Fruit fly (Drosophila melanogaster) whole organism, prepupa: Measurements from ENCODE around the gene mRpL20.

Experiments used
- Blimp-1 ChIP-seq: fragments of 200-800 bp; sonication (Bioruptor generic); optimal IDR thresholded peaks from 3 replicates; lab custom pipeline; 2017; ENCODE audit warnings: missing biosample characterization, missing genetic modification characterization, mild to moderate bottlenecking, moderate library complexity, missing genetic modification reagents
- CG10631 ChIP-seq: fragments of 200-800 bp; sonication (Bioruptor generic); optimal IDR thresholded peaks from 2 replicates; lab custom pipeline; 2016; ENCODE audit warnings: missing biosample characterization, missing genetic modification characterization
- CG10669 ChIP-seq: fragments of 200-800 bp; sonication (Bioruptor generic); optimal IDR thresholded peaks from 3 replicates; lab custom pipeline; 2018; ENCODE audit warnings: missing biosample characterization, mild to moderate bottlenecking, missing genetic modification characterization, moderate library complexity
- CG11294 ChIP-seq: fragments of 200-800 bp; sonication (Bioruptor generic); IDR thresholded peaks from 2 replicates; pipeline ENCODE4 v1.3.6; 2022; ENCODE audit warnings: missing biosample characterization, missing genetic modification characterization
- CG11902 ChIP-seq: fragments of 200-800 bp; sonication (Bioruptor generic); optimal IDR thresholded peaks from 3 replicates; lab custom pipeline; 2016; ENCODE audit warnings: missing biosample characterization, missing genetic modification characterization
- CG15336 ChIP-seq: fragments of 200-800 bp; sonication (Bioruptor generic); IDR thresholded peaks from 2 replicates; pipeline ENCODE4 v1.3.6; 2022; ENCODE audit warnings: missing biosample characterization, missing genetic modification characterization
- CG1621 ChIP-seq: fragments of 200-800 bp; sonication (Bioruptor generic); optimal IDR thresholded peaks from 3 replicates; lab custom pipeline; 2018; ENCODE audit warnings: missing biosample characterization, mild to moderate bottlenecking, missing genetic modification characterization
- CG3032 ChIP-seq: fragments of 200-800 bp; optimal IDR thresholded peaks from 2 replicates; lab custom pipeline; 2019; ENCODE audit warnings: missing biosample characterization, mild to moderate bottlenecking, missing genetic modification characterization, moderate library complexity
- CG31627 ChIP-seq: fragments of 200-800 bp; sonication (Bioruptor generic); optimal IDR thresholded peaks from 3 replicates; lab custom pipeline; 2016; ENCODE audit warnings: missing biosample characterization, missing genetic modification characterization
- CG32006 ChIP-seq: fragments of 200-800 bp; sonication (Bioruptor generic); optimal IDR thresholded peaks from 3 replicates; lab custom pipeline; 2017; ENCODE audit warnings: missing biosample characterization, mild to moderate bottlenecking, missing genetic modification characterization
- CG34406 ChIP-seq: fragments of 200-800 bp; sonication (Bioruptor generic); optimal IDR thresholded peaks from 3 replicates; lab custom pipeline; 2016; ENCODE audit warnings: missing biosample characterization, missing genetic modification characterization
- CG6163 ChIP-seq: fragments of 200-800 bp; sonication (Bioruptor generic); IDR thresholded peaks from 3 replicates; pipeline ENCODE4 v1.3.6; 2022; ENCODE audit warnings: missing biosample characterization, missing genetic modification characterization
- CG6276 ChIP-seq: fragments of 200-800 bp; sonication (Bioruptor generic); optimal IDR thresholded peaks from 2 replicates; lab custom pipeline; 2017; ENCODE audit warnings: missing biosample characterization, mild to moderate bottlenecking, missing genetic modification characterization
- CG6808 ChIP-seq: fragments of 200-800 bp; sonication (Bioruptor generic); optimal IDR thresholded peaks from 3 replicates; lab custom pipeline; 2017; ENCODE audit warnings: missing biosample characterization, missing genetic modification characterization, mild to moderate bottlenecking, moderate library complexity, missing genetic modification reagents
- CG6854 ChIP-seq: fragments of 200-800 bp; sonication (Bioruptor generic); optimal IDR thresholded peaks from 2 replicates; lab custom pipeline; 2017; ENCODE audit warnings: missing biosample characterization, mild to moderate bottlenecking, missing genetic modification characterization
- CG7368 ChIP-seq: fragments of 200-800 bp; sonication (Bioruptor generic); optimal IDR thresholded peaks from 3 replicates; lab custom pipeline; 2016; ENCODE audit warnings: missing biosample characterization, missing genetic modification characterization
- CG8119 ChIP-seq: fragments of 200-800 bp; sonication (Bioruptor generic); IDR thresholded peaks from 3 replicates; pipeline ENCODE4 v1.3.6; 2022; ENCODE audit warnings: missing biosample characterization, missing genetic modification characterization
- CG8319 ChIP-seq: fragments of 200-800 bp; sonication (Bioruptor generic); optimal IDR thresholded peaks from 3 replicates; lab custom pipeline; 2016; ENCODE audit warnings: missing biosample characterization, missing genetic modification characterization
- CG8632 ChIP-seq: fragments of 200-800 bp; sonication (Bioruptor generic); optimal IDR thresholded peaks from 3 replicates; lab custom pipeline; 2016; ENCODE audit warnings: missing biosample characterization, missing genetic modification characterization
- CG9139 ChIP-seq: fragments of 200-800 bp; sonication (Bioruptor generic); optimal IDR thresholded peaks from 3 replicates; lab custom pipeline; 2017; ENCODE audit warnings: missing biosample characterization, mild to moderate bottlenecking, missing genetic modification characterization
- Eip75B ChIP-seq: fragments of 200-800 bp; sonication (Bioruptor generic); optimal IDR thresholded peaks from 3 replicates; lab custom pipeline; 2016; ENCODE audit warnings: missing biosample characterization, missing genetic modification characterization
- Eip78C ChIP-seq: fragments of 200-800 bp; sonication (Bioruptor generic); peaks from one replicate; lab custom pipeline; 2016; ENCODE audit warnings: missing biosample characterization, missing genetic modification characterization
- Eip93F ChIP-seq: fragments of 200-800 bp; sonication (Bioruptor generic); optimal IDR thresholded peaks from 2 replicates; lab custom pipeline; 2016; ENCODE audit warnings: missing biosample characterization, mild to moderate bottlenecking, missing genetic modification characterization
- Ets21C ChIP-seq: fragments of 200-800 bp; sonication (Bioruptor generic); optimal IDR thresholded peaks from 3 replicates; lab custom pipeline; 2016; ENCODE audit warnings: missing biosample characterization, missing genetic modification characterization
- Ets96B ChIP-seq: fragments of 200-800 bp; optimal IDR thresholded peaks from 2 replicates; lab custom pipeline; 2019; ENCODE audit warnings: missing biosample characterization, mild to moderate bottlenecking, missing genetic modification characterization, moderate library complexity
- Gug ChIP-seq: fragments of 200-800 bp; sonication (Bioruptor generic); IDR thresholded peaks from 2 replicates; pipeline ENCODE4 v1.3.6; 2022; ENCODE audit warnings: missing biosample characterization, missing genetic modification characterization
- Hr39 ChIP-seq: fragments of 200-800 bp; sonication (Bioruptor generic); optimal IDR thresholded peaks from 2 replicates; lab custom pipeline; 2016; ENCODE audit warnings: missing biosample characterization, missing genetic modification characterization
- Hr4 ChIP-seq: fragments of 200-800 bp; sonication (Bioruptor generic); optimal IDR thresholded peaks from 3 replicates; lab custom pipeline; 2016; ENCODE audit warnings: missing biosample characterization, missing genetic modification characterization
- Met ChIP-seq: fragments of 200-800 bp; sonication (Bioruptor generic); optimal IDR thresholded peaks from 3 replicates; lab custom pipeline; 2016; ENCODE audit warnings: missing biosample characterization, missing genetic modification characterization
- OdsH ChIP-seq: fragments of 200-800 bp; sonication (Bioruptor generic); optimal IDR thresholded peaks from 3 replicates; lab custom pipeline; 2016; ENCODE audit warnings: missing biosample characterization, missing genetic modification characterization
- Smox ChIP-seq: fragments of 200-800 bp; sonication (Bioruptor generic); optimal IDR thresholded peaks from 3 replicates; lab custom pipeline; 2016; ENCODE audit warnings: missing biosample characterization, missing genetic modification characterization
- Sox102F ChIP-seq: fragments of 200-800 bp; sonication (Bioruptor generic); optimal IDR thresholded peaks from 2 replicates; lab custom pipeline; 2016; ENCODE audit warnings: missing biosample characterization, mild to moderate bottlenecking, missing genetic modification characterization
- Sox14 ChIP-seq: fragments of 200-800 bp; sonication (Bioruptor generic); optimal IDR thresholded peaks from 3 replicates; lab custom pipeline; 2016; ENCODE audit warnings: missing biosample characterization, missing genetic modification characterization
- Sox15 ChIP-seq: fragments of 200-800 bp; sonication (Bioruptor generic); optimal IDR thresholded peaks from 3 replicates; lab custom pipeline; 2016; ENCODE audit warnings: missing biosample characterization, missing genetic modification characterization
- acj6 ChIP-seq: fragments of 200-800 bp; sonication (Bioruptor generic); optimal IDR thresholded peaks from 3 replicates; lab custom pipeline; 2016; ENCODE audit warnings: missing biosample characterization, missing genetic modification characterization
- cyc ChIP-seq: fragments of 200-800 bp; sonication (Bioruptor generic); optimal IDR thresholded peaks from 3 replicates; lab custom pipeline; 2016; ENCODE audit warnings: missing biosample characterization, missing genetic modification characterization
- esn ChIP-seq: fragments of 200-800 bp; sonication (Bioruptor generic); optimal IDR thresholded peaks from 2 replicates; lab custom pipeline; 2016; ENCODE audit warnings: missing biosample characterization, mild to moderate bottlenecking, missing genetic modification characterization, moderate library complexity
- fd59A ChIP-seq: fragments of 200-800 bp; sonication (Bioruptor generic); optimal IDR thresholded peaks from 2 replicates; lab custom pipeline; 2017; ENCODE audit warnings: missing biosample characterization, mild to moderate bottlenecking, missing genetic modification characterization, missing genetic modification reagents
- fkh ChIP-seq: fragments of 200-800 bp; sonication (Bioruptor generic); optimal IDR thresholded peaks from 3 replicates; lab custom pipeline; 2017; ENCODE audit warnings: missing biosample characterization, mild to moderate bottlenecking, missing genetic modification characterization, moderate library complexity
- lz ChIP-seq: fragments of 200-800 bp; sonication (Bioruptor generic); optimal IDR thresholded peaks from 3 replicates; lab custom pipeline; 2016; ENCODE audit warnings: missing biosample characterization, missing genetic modification characterization
- net ChIP-seq: fragments of 200-800 bp; sonication (Bioruptor generic); optimal IDR thresholded peaks from 3 replicates; lab custom pipeline; 2016; ENCODE audit warnings: missing biosample characterization, missing genetic modification characterization
- salr ChIP-seq, 2 experiments: fragments of 200-800 bp; sonication (Bioruptor generic); optimal IDR thresholded peaks; 3 replicates each; lab custom pipeline; 2016 to 2018; ENCODE audit warnings: missing biosample characterization in 2 of 2, missing genetic modification characterization in 2 of 2, mild to moderate bottlenecking in 1 of 2
- spab ChIP-seq: fragments of 200-800 bp; sonication (Bioruptor generic); optimal IDR thresholded peaks from 2 replicates; lab custom pipeline; 2017; ENCODE audit warnings: missing biosample characterization, mild to moderate bottlenecking, missing genetic modification characterization, missing genetic modification reagents
- svp ChIP-seq: fragments of 200-800 bp; sonication (Bioruptor generic); peaks from one replicate; lab custom pipeline; 2016; ENCODE audit warnings: missing biosample characterization, missing genetic modification characterization
- topi ChIP-seq: fragments of 200-800 bp; sonication (Bioruptor generic); optimal IDR thresholded peaks from 3 replicates; lab custom pipeline; 2016; ENCODE audit warnings: missing biosample characterization, missing genetic modification characterization
- vri ChIP-seq: fragments of 200-800 bp; sonication (Bioruptor generic); optimal IDR thresholded peaks from 3 replicates; lab custom pipeline; 2016; ENCODE audit warnings: missing biosample characterization, mild to moderate bottlenecking, missing genetic modification characterization

mRpL20 gene

DNA sequence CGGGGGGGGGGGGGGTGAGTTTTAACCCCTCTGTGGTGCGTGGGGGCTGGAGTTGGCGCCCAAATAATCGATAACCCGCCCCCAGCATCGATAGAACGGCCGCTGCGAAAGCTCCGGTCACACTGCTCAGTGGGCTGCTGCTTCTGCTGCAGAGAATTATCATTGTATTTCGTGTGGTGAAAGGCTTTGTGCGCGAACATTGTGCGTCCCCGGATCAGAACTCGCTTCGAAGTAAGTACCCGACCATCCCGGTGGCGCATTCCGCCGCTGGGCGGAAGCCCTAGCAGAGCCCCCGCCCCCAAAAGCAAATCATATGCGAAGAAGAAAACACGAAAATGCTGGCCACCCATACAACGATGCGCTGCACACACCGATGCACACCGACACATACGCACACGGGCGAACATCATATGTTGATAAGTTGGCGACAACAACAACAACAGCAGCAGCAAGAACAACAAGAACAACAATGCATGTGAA, 26.7 kb upstream of the mRpL20 start, which contains the start of gene Syx13 (continued):
- TF ChIP-seq CG6854 (GFP tag; lab: Kevin White, UChicago) (peak; percentile 38), Ets96B (tag; lab: Kevin White, UChicago) (peak; percentile 19), CG6276 (no peak), CG8319 (GFP tag; lab: Kevin White, UChicago) (no peak), Met (GFP tag; lab: Kevin White, UChicago) (no peak), CG3032 (tag; lab: Kevin White, UChicago) (no peak), Ets21C (no peak), fkh (peak; percentile 74), CG8119 (GFP tag; lab: Robert Waterston, UW) (no peak), salr (GFP tag; optimal IDR thresholded peaks at IDR 0.05; lab: Kevin White, UChicago) (no peak), Gug (GFP tag; lab: Robert Waterston, UW) (no peak), acj6 (GFP tag; lab: Kevin White, UChicago) (no peak), topi (peak; percentile 19), Sox15 (GFP tag; lab: Kevin White, UChicago) (no peak), spab (GFP tag; lab: Kevin White, UChicago) (no peak), Eip93F (GFP tag; lab: Kevin White, UChicago) (no peak), CG32006 (GFP tag; lab: Kevin White, UChicago) (no peak), Eip78C (GFP tag; lab: Kevin White, UChicago) (peak; percentile 66), CG11902 (GFP tag; lab: Kevin White, UChicago) (no peak), CG7368 (GFP tag; lab: Kevin White, UChicago) (no peak), CG1621 (tag; lab: Kevin White, UChicago) (no peak), Sox14 (peak; percentile 63), CG10631 (no peak), esn (GFP tag; lab: Kevin White, UChicago) (peak; percentile 17), OdsH (GFP tag; lab: Kevin White, UChicago) (no peak), Hr39 (no peak), CG10669 (GFP tag; lab: Kevin White, UChicago) (no peak), Sox102F (GFP tag; lab: Kevin White, UChicago) (no peak), CG6808 (GFP tag; lab: Kevin White, UChicago) (peak; percentile 29), net (GFP tag; lab: Kevin White, UChicago) (no peak), Hr4 (GFP tag; lab: Kevin White, UChicago) (no peak), CG8632 (GFP tag; lab: Kevin White, UChicago) (no peak), svp (peak; percentile 85)

DNA sequence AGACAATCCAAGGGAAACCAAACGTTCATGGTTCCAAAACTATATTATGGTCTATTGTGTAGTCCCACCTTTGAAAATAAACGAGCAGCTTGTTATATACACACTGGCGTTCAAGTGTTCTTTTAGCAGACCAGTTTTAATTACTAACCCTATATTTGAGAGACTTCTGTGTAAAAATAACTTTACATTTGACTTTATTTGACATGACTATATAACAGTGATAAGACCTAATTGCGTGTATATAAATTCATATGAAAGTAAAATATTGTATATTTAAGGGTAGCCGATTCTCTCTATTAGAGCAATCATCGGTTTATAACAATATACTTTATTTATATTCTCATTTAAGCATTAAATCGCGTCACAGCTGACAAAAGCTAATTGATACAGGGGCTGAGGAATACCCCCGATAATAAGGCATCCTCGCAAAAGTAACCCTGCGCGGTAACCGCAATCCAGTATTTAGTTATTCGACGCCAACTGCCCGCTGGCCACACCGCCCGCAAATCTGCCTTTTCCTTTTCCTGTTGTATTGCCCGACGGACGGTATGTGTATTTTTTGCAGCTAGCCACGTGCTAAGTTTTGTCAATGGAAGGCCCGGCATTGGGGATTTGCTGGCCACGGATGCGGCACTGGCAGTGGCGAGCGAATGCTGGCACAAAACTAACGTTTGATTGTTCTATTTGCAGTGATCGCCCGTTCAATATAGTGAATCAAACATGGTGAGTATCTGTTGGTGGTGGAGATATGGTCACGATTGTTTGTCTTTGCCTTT, 23.8 kb upstream of the mRpL20 start, which contains the start of gene RpS4:
TSS of gene RpS4 (plus strand) at position 465 of the 776 bp plus-strand sequence.
- peak; percentile 70 for TF ChIP-seq Smox (GFP tag; lab: Kevin White, UChicago)
- TF ChIP-seq vri (GFP tag; lab: Kevin White, UChicago) = peak; percentile 86
- TF ChIP-seq CG32006 (GFP tag; lab: Kevin White, UChicago) = peak; percentile 34
- peak; percentile 65 for TF ChIP-seq acj6 (GFP tag; lab: Kevin White, UChicago)
- TF ChIP-seq CG15336 = peak; percentile 65
- TF ChIP-seq Ets21C = peak; percentile 64
- TF ChIP-seq spab (GFP tag; lab: Kevin White, UChicago) = peak; percentile 74
- TF ChIP-seq cyc (GFP tag; lab: Kevin White, UChicago) = peak; percentile 84
- peak; percentile 90 for TF ChIP-seq CG6163 (GFP tag; lab: Robert Waterston, UW)
- TF ChIP-seq Ets96B (tag; lab: Kevin White, UChicago) = peak; percentile 59
- peak; percentile 99 for TF ChIP-seq CG6854 (GFP tag; lab: Kevin White, UChicago)
- peak; percentile 74 for TF ChIP-seq CG8632 (GFP tag; lab: Kevin White, UChicago)
- TF ChIP-seq CG11294 (GFP tag; lab: Robert Waterston, UW) = peak; percentile 36; the same call in 1 of the 2 replicates
- TF ChIP-seq esn (GFP tag; lab: Kevin White, UChicago) = peak; percentile 88
- TF ChIP-seq topi = peak; percentile 82
- peak; percentile 93 for TF ChIP-seq net (GFP tag; lab: Kevin White, UChicago)
- TF ChIP-seq salr (GFP tag; optimal IDR thresholded peaks at IDR 0.05; lab: Kevin White, UChicago) = peak in 1 of 2 experiments; percentile 92
- TF ChIP-seq svp = peak; percentile 84
- TF ChIP-seq CG7368 (GFP tag; lab: Kevin White, UChicago) = peak; percentile 85
- TF ChIP-seq Sox15 (GFP tag; lab: Kevin White, UChicago) = no peak
- TF ChIP-seq Eip93F (GFP tag; lab: Kevin White, UChicago) = no peak
- TF ChIP-seq CG8119 (GFP tag; lab: Robert Waterston, UW) = peak; percentile 50; the same call in 2 of the 3 replicates
- TF ChIP-seq CG1621 (tag; lab: Kevin White, UChicago) = peak; percentile 88
- TF ChIP-seq CG3032 (tag; lab: Kevin White, UChicago) = peak; percentile 69
- peak; percentile 83 for TF ChIP-seq CG31627 (GFP tag; lab: Kevin White, UChicago)
- TF ChIP-seq Eip75B = peak; percentile 86
- peak; percentile 69 for TF ChIP-seq fd59A (GFP tag; lab: Kevin White, UChicago)
- peak; percentile 79 for TF ChIP-seq Blimp-1 (GFP tag; lab: Kevin White, UChicago)
- peak; percentile 89 for TF ChIP-seq lz (GFP tag; lab: Kevin White, UChicago)
- peak; percentile 82 for TF ChIP-seq CG34406 (GFP tag; lab: Kevin White, UChicago)
- peak; percentile 93 for TF ChIP-seq CG9139 (GFP tag; lab: Kevin White, UChicago)
